Worm (Caenorhabditis elegans) whole organism, late embryonic: ENCODE data around the gene ttll-11.

ENCODE experiments used
- ama-1 ChIP-seq: fragments of 150-350 bp; optimal IDR thresholded peaks from 2 replicates; lab custom pipeline; 2014
- hlh-13 ChIP-seq: fragments of 200-800 bp; sonication (Bioruptor generic); optimal IDR thresholded peaks from 2 replicates; lab custom pipeline; 2018; ENCODE audit warnings: mild to moderate bottlenecking, missing genetic modification characterization, missing compliant biosample characterization
- nhr-11 ChIP-seq: fragments of 150-350 bp; optimal IDR thresholded peaks from 2 replicates; lab custom pipeline; 2014; ENCODE audit warnings: missing biosample characterization, missing genetic modification characterization
- pax-1 ChIP-seq: fragments of 150-350 bp; optimal IDR thresholded peaks from 2 replicates; lab custom pipeline; 2014; ENCODE audit warnings: missing biosample characterization, missing genetic modification characterization
- ref-2 ChIP-seq: sonication (generic microtip); optimal IDR thresholded peaks from 2 replicates; lab custom pipeline; 2016; ENCODE audit warnings: missing genetic modification characterization, missing compliant biosample characterization
- rnt-1 ChIP-seq: sonication (generic microtip); optimal IDR thresholded peaks from 2 replicates; lab custom pipeline; 2016; ENCODE audit warnings: missing genetic modification characterization, missing compliant biosample characterization
- ttx-3 ChIP-seq: sonication (generic microtip); optimal IDR thresholded peaks from 2 replicates; lab custom pipeline; 2016; ENCODE audit warnings: missing genetic modification reagents, missing genetic modification characterization, missing compliant biosample characterization
- unc-55 ChIP-seq: sonication (generic microtip); optimal IDR thresholded peaks from 2 replicates; lab custom pipeline; 2017; ENCODE audit warnings: missing biosample characterization, missing genetic modification reagents, missing genetic modification characterization
- unc-86 ChIP-seq: sonication (generic microtip); optimal IDR thresholded peaks from 2 replicates; lab custom pipeline; 2016; ENCODE audit warnings: missing genetic modification characterization, missing compliant biosample characterization

DNA sequence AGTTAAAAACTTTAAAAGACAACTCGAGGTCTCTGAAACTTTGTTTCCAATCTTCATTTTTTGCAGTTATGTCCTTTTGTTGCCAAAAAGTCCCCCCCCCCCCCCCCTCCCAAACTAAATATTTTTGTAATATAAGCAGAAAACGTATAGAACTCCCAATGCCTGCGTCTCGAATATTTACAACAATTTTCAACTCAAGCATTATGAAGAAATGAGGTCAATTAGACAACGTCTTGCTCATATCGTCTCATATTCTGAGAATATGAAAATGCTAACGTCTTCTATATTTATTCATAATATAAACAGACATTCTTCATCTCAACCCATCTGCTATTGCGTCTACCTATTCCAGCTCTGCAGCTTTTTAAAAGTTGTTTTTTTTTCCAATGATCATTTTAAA, 20.6 kb downstream of the ttll-11 start, which contains the start of gene H23L24.1:
- TF ChIP-seq unc-55 (GFP tag; lab: Kevin White, UChicago) = no peak
- TF ChIP-seq ttx-3 (tag; lab: Kevin White, UChicago) = no peak
- no peak for TF ChIP-seq rnt-1 (tag; lab: Kevin White, UChicago)
- no peak for TF ChIP-seq hlh-13 (GFP tag; lab: Kevin White, UChicago)
- TF ChIP-seq ref-2 (tag; lab: Kevin White, UChicago) = no peak
- no peak for TF ChIP-seq pax-1 (tag; lab: Kevin White, UChicago)
- no peak for TF ChIP-seq ama-1 (lab: Kevin White, UChicago)
- TF ChIP-seq unc-86 (tag; lab: Kevin White, UChicago) = no peak
- no peak for TF ChIP-seq nhr-11 (tag; lab: Kevin White, UChicago)
